Fruit fly (Drosophila melanogaster) whole organism, embryonic: Measurements from ENCODE around the gene LManIV.

Experiments
- CG13775 ChIP-seq: fragments of 200-800 bp; sonication (Bioruptor generic); optimal IDR thresholded peaks from 3 replicates; lab custom pipeline; 2017; ENCODE audit warnings: missing biosample characterization, mild to moderate bottlenecking, missing genetic modification characterization
- CG14667 ChIP-seq: fragments of 200-800 bp; sonication (Bioruptor generic); IDR thresholded peaks from 2 replicates; pipeline ENCODE4 v1.3.6; 2022; ENCODE audit warnings: missing biosample characterization, missing genetic modification characterization
- CG31365 ChIP-seq: fragments of 200-800 bp; sonication (Bioruptor generic); optimal IDR thresholded peaks from 2 replicates; lab custom pipeline; 2018; ENCODE audit warnings: missing biosample characterization, mild to moderate bottlenecking, missing genetic modification characterization
- CG4854 ChIP-seq: fragments of 200-800 bp; sonication (Bioruptor generic); optimal IDR thresholded peaks from 2 replicates; lab custom pipeline; 2016; ENCODE audit warnings: missing biosample characterization, missing genetic modification characterization, inconsistent platforms
- CG6765 ChIP-seq: fragments of 200-800 bp; sonication (Bioruptor generic); optimal IDR thresholded peaks from 3 replicates; lab custom pipeline; 2017; ENCODE audit warnings: missing biosample characterization, mild to moderate bottlenecking, missing genetic modification characterization
- CG7271 ChIP-seq: fragments of 200-800 bp; sonication (Bioruptor generic); optimal IDR thresholded peaks from 2 replicates; lab custom pipeline; 2018; ENCODE audit warnings: missing biosample characterization, mild to moderate bottlenecking, missing genetic modification characterization, moderate library complexity
- pros ChIP-seq: fragments of 200-800 bp; sonication (Bioruptor generic); optimal IDR thresholded peaks from 3 replicates; lab custom pipeline; 2019; ENCODE audit warnings: missing biosample characterization, mild to moderate bottlenecking, missing genetic modification characterization, moderate library complexity

- TF ChIP-seq pros (GFP tag; lab: Kevin White, UChicago) = no peak
- no peak for TF ChIP-seq CG14667 (GFP tag; lab: Robert Waterston, UW)
- TF ChIP-seq CG31365 = no peak
- no peak for TF ChIP-seq CG13775 (GFP tag; lab: Kevin White, UChicago)
- no peak for TF ChIP-seq CG7271
- TF ChIP-seq CG6765 (GFP tag; lab: Kevin White, UChicago) = no peak
- TF ChIP-seq CG4854 (GFP tag; lab: Kevin White, UChicago) = no peak
Observed at dm6 chr2L:8820539-8820938, 48.4 kb upstream of the LManIV start.
